Fruit fly (Drosophila melanogaster) whole organism, wandering third instar larva: ENCODE data around the gene soti.

Experiments
- Hr83 ChIP-seq: fragments of 200-300 bp; sonication (Bioruptor generic); optimal IDR thresholded peaks from 2 replicates; lab custom pipeline; 2016; ENCODE audit warnings: missing biosample characterization, mild to moderate bottlenecking, missing genetic modification characterization, moderate library complexity; ENCODE audit not compliant: poor library complexity, severe bottlenecking
- Rel ChIP-seq, 2 experiments: fragments of 200-800 bp; sonication (Bioruptor generic) in 1 of 2; optimal IDR thresholded peaks; 2 replicates in 1 of 2; 3 replicates in 1 of 2; lab custom pipeline; 2016 to 2019; ENCODE audit warnings: mild to moderate bottlenecking in 2 of 2, missing biosample characterization in 2 of 2, missing genetic modification characterization in 2 of 2, moderate library complexity in 1 of 2
- Vsx2 ChIP-seq: fragments of 200-300, 225-300 bp; sonication (Bioruptor generic); optimal IDR thresholded peaks from 2 replicates; lab custom pipeline; 2018; ENCODE audit warnings: missing biosample characterization, missing genetic modification characterization; ENCODE audit not compliant: partially characterized antibody

DNA sequence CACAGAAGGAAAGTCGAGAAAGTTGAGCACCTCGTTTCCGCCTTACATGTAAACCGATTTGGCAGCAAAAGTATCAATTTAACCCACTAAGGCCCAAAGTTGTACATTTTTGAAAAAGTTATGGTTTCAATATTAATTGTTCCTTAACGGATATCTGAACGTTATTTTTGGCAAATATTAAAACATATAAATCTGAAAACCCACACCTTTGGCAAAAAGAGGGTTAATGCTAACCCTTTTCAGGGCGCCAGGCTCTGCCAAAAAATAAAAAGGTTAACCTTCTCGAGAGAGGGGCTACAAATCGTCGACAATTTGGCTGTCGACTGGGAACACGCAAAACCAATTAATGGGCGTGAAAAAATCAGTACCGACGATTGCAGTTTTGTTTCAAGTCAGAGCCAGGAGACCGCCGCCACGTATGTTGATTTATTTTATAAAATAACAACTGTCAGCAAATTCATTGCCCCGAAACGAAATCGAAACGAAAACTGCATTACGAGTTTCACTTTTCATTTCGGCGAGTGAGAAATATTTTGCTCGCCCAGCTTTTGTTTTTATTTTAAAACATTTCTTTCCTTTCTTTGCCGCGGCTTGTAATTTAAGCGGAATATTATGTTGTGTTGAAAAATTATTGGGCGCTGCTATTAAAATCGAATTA is 38.0 kb upstream of the soti start:
- TF ChIP-seq Vsx2 (no peak), Hr83 (GFP tag; lab: Kevin White, UChicago) (no peak), Rel (GFP tag; optimal IDR thresholded peaks at IDR 0.05; lab: Kevin White, UChicago) (no peak), Rel (tag; optimal IDR thresholded peaks at IDR 0.05; lab: Kevin White, UChicago) (no peak)
